Fruit fly (Drosophila melanogaster) whole organism, embryonic: ENCODE measurements around the gene CG44362.
A peak's percentile ranks its signal among the peaks of the same experiment; 100 is the strongest.

ENCODE experiments used
- Abd-B ChIP-seq: fragments of 200-800 bp; sonication (Bioruptor generic); optimal IDR thresholded peaks from 2 replicates; lab custom pipeline; 2018; ENCODE audit warnings: missing biosample characterization, mild to moderate bottlenecking, missing genetic modification characterization, moderate library complexity
- Adf1 ChIP-seq: fragments of 200-800 bp; sonication (Bioruptor generic); IDR thresholded peaks from 2 replicates; pipeline ENCODE4 v1.3.6; 2022; ENCODE audit warnings: missing biosample characterization, missing genetic modification characterization
- CG1024 ChIP-seq: fragments of 200-800 bp; sonication (Bioruptor generic); IDR thresholded peaks from 2 replicates; pipeline ENCODE4 v1.3.6; 2022; ENCODE audit warnings: missing biosample characterization, missing genetic modification characterization
- CG10565 ChIP-seq: fragments of 200-800 bp; sonication (Bioruptor generic); optimal IDR thresholded peaks from 3 replicates; lab custom pipeline; 2016; ENCODE audit warnings: missing biosample characterization, mild to moderate bottlenecking, missing genetic modification characterization
- CG10979 ChIP-seq: fragments of 200-800 bp; sonication (Bioruptor generic); optimal IDR thresholded peaks from 2 replicates; lab custom pipeline; 2018; ENCODE audit warnings: missing biosample characterization, mild to moderate bottlenecking, missing genetic modification characterization, moderate library complexity
- CG11085 ChIP-seq: fragments of 200-800 bp; sonication (Bioruptor generic); IDR thresholded peaks from 2 replicates; pipeline ENCODE4 v1.3.6; 2022; ENCODE audit warnings: missing biosample characterization, missing genetic modification characterization
- CG12104 ChIP-seq: fragments of 200-800 bp; sonication (Bioruptor generic); optimal IDR thresholded peaks from 3 replicates; lab custom pipeline; 2016; ENCODE audit warnings: missing biosample characterization, missing genetic modification characterization
- CG17328 ChIP-seq: fragments of 200-800 bp; sonication (Bioruptor generic); IDR thresholded peaks from 2 replicates; pipeline ENCODE4 v1.3.6; 2022; ENCODE audit warnings: missing biosample characterization, missing genetic modification characterization
- CG17829 ChIP-seq: fragments of 200-800 bp; optimal IDR thresholded peaks from 2 replicates; lab custom pipeline; 2019; ENCODE audit warnings: missing biosample characterization, mild to moderate bottlenecking, missing genetic modification characterization, moderate library complexity
- CG18011 ChIP-seq: fragments of 200-800 bp; sonication (Bioruptor generic); optimal IDR thresholded peaks from 2 replicates; lab custom pipeline; 2017; ENCODE audit warnings: missing biosample characterization, missing genetic modification characterization, mild to moderate bottlenecking, moderate library complexity, missing genotype
- CG2889 ChIP-seq: fragments of 200-800 bp; sonication (Bioruptor generic); IDR thresholded peaks from 3 replicates; pipeline ENCODE4 v1.3.6; 2022; ENCODE audit warnings: missing biosample characterization, missing genetic modification characterization
- CG31365 ChIP-seq: fragments of 200-800 bp; sonication (Bioruptor generic); optimal IDR thresholded peaks from 2 replicates; lab custom pipeline; 2018; ENCODE audit warnings: missing biosample characterization, mild to moderate bottlenecking, missing genetic modification characterization
- CG32532 ChIP-seq: fragments of 200-800 bp; sonication (Bioruptor generic); IDR thresholded peaks from 2 replicates; pipeline ENCODE4 v1.3.6; 2022; ENCODE audit warnings: missing biosample characterization, missing genetic modification characterization
- CG4617 ChIP-seq: fragments of 200-800 bp; sonication (Bioruptor generic); optimal IDR thresholded peaks from 3 replicates; lab custom pipeline; 2016; ENCODE audit warnings: missing biosample characterization, missing genetic modification characterization, borderline replicate concordance
- CHES-1-like ChIP-seq: fragments of 200-800 bp; sonication (Bioruptor generic); optimal IDR thresholded peaks from 2 replicates; lab custom pipeline; 2016; ENCODE audit warnings: missing biosample characterization, missing genetic modification characterization
- Chrac-16 ChIP-seq: fragments of 200-800 bp; sonication (Bioruptor generic); optimal IDR thresholded peaks from 3 replicates; lab custom pipeline; 2016; ENCODE audit warnings: missing biosample characterization, missing genetic modification characterization
- Dll ChIP-seq: fragments of 200-800 bp; sonication (Bioruptor generic); IDR thresholded peaks from 4 replicates; pipeline ENCODE4 v1.3.6; 2022; ENCODE audit warnings: missing biosample characterization, missing genetic modification characterization; ENCODE audit not compliant: partially characterized antibody
- E2f2 ChIP-seq: fragments of 200-800 bp; sonication (Bioruptor generic); IDR thresholded peaks from 2 replicates; pipeline ENCODE4 v1.3.6; 2022; ENCODE audit warnings: missing biosample characterization, missing genetic modification characterization
- Elba2 ChIP-seq: fragments of 200-800 bp; sonication (Bioruptor generic); optimal IDR thresholded peaks from 3 replicates; lab custom pipeline; 2016; ENCODE audit warnings: missing biosample characterization, missing genetic modification characterization
- HHEX ChIP-seq: fragments of 200-800 bp; sonication (Bioruptor generic); optimal IDR thresholded peaks from 3 replicates; lab custom pipeline; 2017; ENCODE audit warnings: missing biosample characterization, mild to moderate bottlenecking, missing genetic modification characterization, missing genetic modification reagents
- NK7.1 ChIP-seq: fragments of 200-800 bp; sonication (Bioruptor generic); optimal IDR thresholded peaks from 3 replicates; lab custom pipeline; 2016; ENCODE audit warnings: missing biosample characterization, missing genetic modification characterization
- Nf-YB ChIP-seq: fragments of 200-800 bp; sonication (Bioruptor generic); optimal IDR thresholded peaks from 3 replicates; lab custom pipeline; 2019; ENCODE audit warnings: missing biosample characterization, mild to moderate bottlenecking, missing genetic modification characterization, moderate library complexity
- Sin3A ChIP-seq: fragments of >200 bp; optimal IDR thresholded peaks from 2 replicates; lab custom pipeline; 2018
- Trl ChIP-seq, 3 experiments: fragments of >200 bp in 2 of 3; fragments of 200-800 bp in 1 of 3; sonication (Bioruptor generic) in 1 of 3; optimal IDR thresholded peaks; 2 replicates in 1 of 3; 3 replicates in 2 of 3; lab custom pipeline; 2016 to 2017; ENCODE audit warnings: missing biosample characterization in 1 of 3, missing genetic modification characterization in 1 of 3
- ab ChIP-seq: fragments of 200-800 bp; sonication (Bioruptor generic); optimal IDR thresholded peaks from 2 replicates; lab custom pipeline; 2016; ENCODE audit warnings: missing biosample characterization, missing genetic modification characterization
- ac ChIP-seq: fragments of 200-800 bp; sonication (Bioruptor generic); optimal IDR thresholded peaks from 3 replicates; lab custom pipeline; 2017; ENCODE audit warnings: missing biosample characterization, mild to moderate bottlenecking, missing genetic modification characterization
- bbx ChIP-seq: fragments of 200-800 bp; sonication (Bioruptor generic); IDR thresholded peaks from 2 replicates; pipeline ENCODE4 v1.3.6; 2022; ENCODE audit warnings: missing biosample characterization, missing genetic modification characterization; ENCODE audit not compliant: partially characterized antibody
- bcd ChIP-seq: fragments of 200-800 bp; sonication (Bioruptor generic); optimal IDR thresholded peaks from 2 replicates; lab custom pipeline; 2017; ENCODE audit warnings: missing biosample characterization, mild to moderate bottlenecking, missing genetic modification characterization
- cas ChIP-seq: fragments of 200-800 bp; sonication (Bioruptor generic); IDR thresholded peaks from 2 replicates; pipeline ENCODE4 v1.3.6; 2022; ENCODE audit warnings: missing biosample characterization, missing genetic modification characterization
- chif ChIP-seq, 2 experiments: fragments of 200-800 bp; sonication (Bioruptor generic); optimal IDR thresholded peaks; 3 replicates each; lab custom pipeline; 2016; ENCODE audit warnings: missing biosample characterization in 2 of 2, missing genetic modification characterization in 2 of 2
- ci ChIP-seq: fragments of 200-800 bp; sonication (Bioruptor generic); IDR thresholded peaks from 3 replicates; pipeline ENCODE4 v1.3.6; 2022; ENCODE audit warnings: missing biosample characterization, missing genetic modification characterization
- crp ChIP-seq, 2 experiments: fragments of 200-800 bp; sonication (Bioruptor generic); optimal IDR thresholded peaks; 2 replicates in 1 of 2; 3 replicates in 1 of 2; lab custom pipeline; 2017; ENCODE audit warnings: missing biosample characterization in 2 of 2, missing genetic modification characterization in 2 of 2, mild to moderate bottlenecking in 1 of 2, moderate library complexity in 1 of 2
- dmrt99B ChIP-seq: fragments of 200-800 bp; sonication (Bioruptor generic); optimal IDR thresholded peaks from 2 replicates; lab custom pipeline; 2018; ENCODE audit warnings: missing biosample characterization, mild to moderate bottlenecking, missing genetic modification characterization, moderate library complexity
- ftz-f1 ChIP-seq: fragments of 200-800 bp; sonication (Bioruptor generic); optimal IDR thresholded peaks from 2 replicates; lab custom pipeline; 2016; ENCODE audit warnings: missing biosample characterization, missing genetic modification characterization
- fu2 ChIP-seq: fragments of 200-800 bp; sonication (Bioruptor generic); optimal IDR thresholded peaks from 2 replicates; lab custom pipeline; 2016; ENCODE audit warnings: missing biosample characterization, missing genetic modification characterization
- gce ChIP-seq: fragments of 200-800 bp; sonication (Bioruptor generic); IDR thresholded peaks from 3 replicates; pipeline ENCODE4 v1.3.6; 2022; ENCODE audit warnings: missing biosample characterization, missing genetic modification characterization
- gcm2 ChIP-seq: fragments of 200-800 bp; sonication (Bioruptor generic); optimal IDR thresholded peaks from 2 replicates; lab custom pipeline; 2016; ENCODE audit warnings: missing biosample characterization, missing genetic modification characterization
- hth ChIP-seq: fragments of >200 bp; optimal IDR thresholded peaks from 2 replicates; lab custom pipeline; 2017; ENCODE audit warnings: inconsistent platforms
- ind ChIP-seq: fragments of 200-800 bp; sonication (Bioruptor generic); optimal IDR thresholded peaks from 3 replicates; lab custom pipeline; 2016; ENCODE audit warnings: missing biosample characterization, missing genetic modification characterization
- klu ChIP-seq: fragments of 200-800 bp; sonication (Bioruptor generic); IDR thresholded peaks from 2 replicates; pipeline ENCODE4 v1.3.6; 2022; ENCODE audit warnings: missing biosample characterization, missing genetic modification characterization
- lbe ChIP-seq: fragments of 200-800 bp; sonication (Bioruptor generic); optimal IDR thresholded peaks from 2 replicates; lab custom pipeline; 2016; ENCODE audit warnings: missing biosample characterization, mild to moderate bottlenecking, missing genetic modification characterization
- lov ChIP-seq, 2 experiments: fragments of 200-800 bp in 1 of 2; fragments of >200 bp in 1 of 2; sonication (Bioruptor generic) in 1 of 2; IDR thresholded peaks in 1 of 2; optimal IDR thresholded peaks in 1 of 2; 2 replicates in 1 of 2; 3 replicates in 1 of 2; pipeline versions ENCODE4 v1.3.6 to Lab custom; 2017 to 2022; ENCODE audit warnings: missing biosample characterization in 1 of 2, missing genetic modification characterization in 1 of 2
- odd ChIP-seq: fragments of 200-800 bp; sonication (Bioruptor generic); optimal IDR thresholded peaks from 2 replicates; lab custom pipeline; 2017; ENCODE audit warnings: missing biosample characterization, mild to moderate bottlenecking, missing genetic modification characterization
- prd ChIP-seq, 3 experiments: fragments of >200 bp in 2 of 3; fragments of 200-800 bp in 1 of 3; sonication (Bioruptor generic) in 1 of 3; optimal IDR thresholded peaks in 2 of 3; IDR thresholded peaks in 1 of 3; 2 replicates in 2 of 3; 3 replicates in 1 of 3; pipeline versions ENCODE4 v1.3.6 to Lab custom; 2017 to 2022; ENCODE audit warnings: missing biosample characterization in 1 of 3, missing genetic modification characterization in 1 of 3
- sc ChIP-seq, 3 experiments: fragments of >200 bp in 2 of 3; fragments of 200-800 bp in 1 of 3; sonication (Bioruptor generic) in 1 of 3; optimal IDR thresholded peaks; 2 replicates in 2 of 3; 3 replicates in 1 of 3; lab custom pipeline; 2017; ENCODE audit warnings: mild to moderate bottlenecking in 1 of 3, missing biosample characterization in 1 of 3, missing genetic modification characterization in 1 of 3, missing genetic modification reagents in 1 of 3
- sima ChIP-seq: fragments of 200-800 bp; sonication (Bioruptor generic); optimal IDR thresholded peaks from 2 replicates; lab custom pipeline; 2016; ENCODE audit warnings: missing biosample characterization, missing genetic modification characterization
- sob ChIP-seq: fragments of 200-800 bp; sonication (Bioruptor generic); IDR thresholded peaks from 2 replicates; pipeline ENCODE4 v1.3.6; 2022; ENCODE audit warnings: missing biosample characterization, missing genetic modification characterization
- sr ChIP-seq: fragments of 200-800 bp; sonication (Bioruptor generic); IDR thresholded peaks from 3 replicates; pipeline ENCODE4 v1.3.6; 2022; ENCODE audit warnings: missing biosample characterization, missing genetic modification characterization
- sug ChIP-seq: fragments of 200-800 bp; optimal IDR thresholded peaks from 2 replicates; lab custom pipeline; 2019; ENCODE audit warnings: missing biosample characterization, mild to moderate bottlenecking, missing genetic modification characterization, moderate library complexity
- trh ChIP-seq: fragments of 200-800 bp; sonication (Bioruptor generic); optimal IDR thresholded peaks from 2 replicates; lab custom pipeline; 2016; ENCODE audit warnings: missing biosample characterization, missing genetic modification characterization

The CG44362 gene

DNA sequence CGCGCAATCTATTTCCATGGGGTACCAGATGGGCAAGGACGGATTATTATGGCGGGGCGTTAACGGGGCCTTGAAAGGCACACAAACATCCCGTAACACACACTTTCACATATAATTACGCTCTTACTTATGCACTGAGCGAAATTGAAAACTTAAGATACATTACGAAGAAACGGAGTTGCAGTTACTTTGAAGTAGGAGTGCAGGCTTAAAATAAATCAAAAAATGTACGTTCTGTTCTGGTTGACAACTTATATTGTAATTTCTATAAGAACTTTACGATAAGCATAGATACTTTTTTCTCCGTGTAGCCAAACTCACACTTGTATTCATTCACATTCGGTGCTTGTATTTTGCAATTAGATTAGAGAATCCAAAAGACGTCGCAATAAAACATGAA is 44.3 kb upstream of the CG44362 start (continued):
- TF ChIP-seq CG10979 (tag; lab: Kevin White, UChicago) (peak; percentile 62), Abd-B (peak; percentile 71), sima (GFP tag; lab: Kevin White, UChicago) (peak; percentile 19), E2f2 (peak; percentile 60), CG17829 (tag; lab: Kevin White, UChicago) (peak; percentile 58), Nf-YB (GFP tag; lab: Kevin White, UChicago) (peak; percentile 62), sc (optimal IDR thresholded peaks at IDR 0.05; lab: Kevin White, UChicago) (no peak), sc (GFP tag; optimal IDR thresholded peaks at IDR 0.05; lab: Kevin White, UChicago) (peak; percentile 23), CG4617 (peak; percentile 49), Dll (no peak), CG12104 (peak; percentile 75), cas (GFP tag; lab: Robert Waterston, UW) (peak; percentile 85), Elba2 (GFP tag; lab: Kevin White, UChicago) (peak; percentile 6), crp (GFP tag; optimal IDR thresholded peaks at IDR 0.05; lab: Kevin White, UChicago) (peak in 1 of 2 experiments; percentile 28), sug (tag; lab: Kevin White, UChicago) (peak; percentile 90), ftz-f1 (peak; percentile 70), ab (peak; percentile 36), Sin3A (lab: Kevin White, UChicago) (no peak), prd (optimal IDR thresholded peaks at IDR 0.05; lab: Kevin White, UChicago) (no peak), prd (GFP tag; IDR thresholded peaks at IDR 0.05; lab: Robert Waterston, UW) (peak; percentile 87), CG18011 (GFP tag; lab: Kevin White, UChicago) (peak; percentile 79), lov (optimal IDR thresholded peaks at IDR 0.05; lab: Kevin White, UChicago) (no peak), lov (GFP tag; IDR thresholded peaks at IDR 0.05; lab: Robert Waterston, UW) (0 out of 3 replicates have a peak, but pooled peaks have one; percentile 18), CG31365 (peak; percentile 38), CG10565 (no peak), hth (lab: Kevin White, UChicago) (no peak), Chrac-16 (GFP tag; lab: Kevin White, UChicago) (peak; percentile 87), bbx (no peak), CG17328 (GFP tag; lab: Robert Waterston, UW) (peak; percentile 80), trh (GFP tag; lab: Kevin White, UChicago) (peak; percentile 39), Adf1 (GFP tag; lab: Robert Waterston, UW) (peak; percentile 75), chif (GFP tag; optimal IDR thresholded peaks at IDR 0.05; lab: Kevin White, UChicago) (peak; percentile 77 to 88), dmrt99B (tag; lab: Kevin White, UChicago) (peak; percentile 81), CG32532 (GFP tag; lab: Robert Waterston, UW) (peak; percentile 92), Trl (optimal IDR thresholded peaks at IDR 0.05; lab: Kevin White, UChicago) (no peak), Trl (GFP tag; optimal IDR thresholded peaks at IDR 0.05; lab: Kevin White, UChicago) (peak; percentile 92)

DNA sequence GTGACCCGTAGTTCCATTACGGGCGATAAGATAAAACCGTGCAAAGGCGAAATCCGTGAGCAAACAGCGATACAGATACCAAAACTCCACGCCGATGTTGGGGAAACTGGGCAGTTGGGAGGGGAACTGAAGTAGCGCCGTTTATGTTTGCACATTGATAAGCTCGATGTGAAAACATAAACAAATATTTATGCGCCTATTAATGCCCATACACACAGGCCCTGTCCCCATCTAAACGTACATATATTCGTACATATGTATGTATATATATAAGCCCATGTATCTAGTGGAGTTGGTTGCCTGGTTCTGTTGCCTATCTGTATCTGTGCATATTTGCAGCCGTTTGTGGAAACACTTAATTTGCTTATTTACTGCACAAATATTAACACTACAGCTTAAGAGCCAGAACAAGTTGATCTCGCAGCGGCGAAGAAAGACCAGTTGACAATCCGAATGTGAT is 43.0 kb upstream of the CG44362 start:
- TF ChIP-seq NK7.1 (GFP tag; lab: Kevin White, UChicago) (no peak), CG11085 (GFP tag; lab: Robert Waterston, UW) (no peak), klu (GFP tag; lab: Robert Waterston, UW) (no peak), fu2 (no peak), gcm2 (peak; percentile 58), gce (GFP tag; lab: Robert Waterston, UW) (0 out of 3 replicates have a peak, but pooled peaks have one; percentile 46), CG4617 (peak; percentile 33), CG2889 (GFP tag; lab: Robert Waterston, UW) (no peak), HHEX (peak; percentile 86), ac (GFP tag; lab: Kevin White, UChicago) (peak; percentile 96), CHES-1-like (GFP tag; lab: Kevin White, UChicago) (peak; percentile 35), lbe (GFP tag; lab: Kevin White, UChicago) (peak; percentile 31), Chrac-16 (GFP tag; lab: Kevin White, UChicago) (no peak), bcd (peak; percentile 60), sr (GFP tag; lab: Robert Waterston, UW) (peak; percentile 49; the same call in 1 of the 3 replicates), sob (GFP tag; lab: Robert Waterston, UW) (peak; percentile 80), ci (GFP tag; lab: Robert Waterston, UW) (peak; percentile 82), odd (GFP tag; lab: Kevin White, UChicago) (peak; percentile 88), ind (no peak), CG1024 (no peak; the same call in 1 of the 2 replicates)
